Worm (Caenorhabditis elegans): Measurements from ENCODE around the gene npr-8.

npr-8 gene

ce11 chrX:7415420-7415819 lies 38.3 kb downstream of the npr-8 start, which contains the start of gene C10A4.7:
Gene C10A4.7, minus strand, starts transcription at chrX:7415520.
- TF ChIP-seq fkh-2 (tag; optimal IDR thresholded peaks at IDR 0.05) = no peak
- no peak for TF ChIP-seq R02D3.7 (tag; optimal IDR thresholded peaks at IDR 0.05)
- TF ChIP-seq fkh-10 (GFP tag; optimal IDR thresholded peaks at IDR 0.05) = no peak
- TF ChIP-seq snpc-4 (tag; optimal IDR thresholded peaks at IDR 0.05) = no peak
- no peak for TF ChIP-seq lsy-12 (tag; optimal IDR thresholded peaks at IDR 0.05)
- no peak for TF ChIP-seq zag-1 (tag; optimal IDR thresholded peaks at IDR 0.05)

ce11 chrX:7416082-7416481 lies 39.0 kb downstream of the npr-8 start, which contains the start of gene C10A4.1:
Gene C10A4.1, plus strand, starts transcription at chrX:7416382.
- no peak for TF ChIP-seq mml-1 (tag; optimal IDR thresholded peaks at IDR 0.05)
- TF ChIP-seq nhr-25 (tag; optimal IDR thresholded peaks at IDR 0.05) = no peak
- TF ChIP-seq ZK546.5 (tag; optimal IDR thresholded peaks at IDR 0.05) = no peak
- no peak for TF ChIP-seq egl-5 (tag; optimal IDR thresholded peaks at IDR 0.05)
- TF ChIP-seq lin-39 (tag; optimal IDR thresholded peaks at IDR 0.05) = no peak
- no peak for TF ChIP-seq elt-1 (tag; optimal IDR thresholded peaks at IDR 0.05)

ce11 chrX:7420571-7420970 lies 43.5 kb downstream of the npr-8 start, which contains the start of gene C10A4.9:
Gene C10A4.9, plus strand, starts transcription at chrX:7420871.
- TF ChIP-seq egl-5 (tag; optimal IDR thresholded peaks at IDR 0.05) (no peak), nfya-1 (tag; optimal IDR thresholded peaks at IDR 0.05; ENCODE audit: insufficient read depth) (no peak), mdl-1 (tag; optimal IDR thresholded peaks at IDR 0.05) (no peak), pha-4 (tag; optimal IDR thresholded peaks at IDR 0.05) (no peak), lin-39 (tag; optimal IDR thresholded peaks at IDR 0.05) (no peak), ZK546.5 (tag; optimal IDR thresholded peaks at IDR 0.05) (no peak), fkh-10 (GFP tag; optimal IDR thresholded peaks at IDR 0.05) (no peak), ama-1 (optimal IDR thresholded peaks at IDR 0.05) (no peak), ceh-82 (tag; optimal IDR thresholded peaks at IDR 0.05) (no peak), aly-2 (tag; optimal IDR thresholded peaks at IDR 0.05) (no peak), nhr-23 (tag; optimal IDR thresholded peaks at IDR 0.05) (no peak), nhr-67 (tag; optimal IDR thresholded peaks at IDR 0.05) (no peak), nhr-43 (tag; optimal IDR thresholded peaks at IDR 0.05; ENCODE audit: poor library complexity, severe bottlenecking) (no peak), nhr-11 (tag; optimal IDR thresholded peaks at IDR 0.05) (no peak), nhr-76 (tag; optimal IDR thresholded peaks at IDR 0.05) (no peak), ztf-11 (tag; optimal IDR thresholded peaks at IDR 0.05) (no peak), fkh-2 (tag; optimal IDR thresholded peaks at IDR 0.05) (no peak), hmg-11 (tag; optimal IDR thresholded peaks at IDR 0.05) (no peak), unc-62 (GFP tag; optimal IDR thresholded peaks at IDR 0.05) (no peak), daf-12 (tag; optimal IDR thresholded peaks at IDR 0.05) (no peak)

DNA sequence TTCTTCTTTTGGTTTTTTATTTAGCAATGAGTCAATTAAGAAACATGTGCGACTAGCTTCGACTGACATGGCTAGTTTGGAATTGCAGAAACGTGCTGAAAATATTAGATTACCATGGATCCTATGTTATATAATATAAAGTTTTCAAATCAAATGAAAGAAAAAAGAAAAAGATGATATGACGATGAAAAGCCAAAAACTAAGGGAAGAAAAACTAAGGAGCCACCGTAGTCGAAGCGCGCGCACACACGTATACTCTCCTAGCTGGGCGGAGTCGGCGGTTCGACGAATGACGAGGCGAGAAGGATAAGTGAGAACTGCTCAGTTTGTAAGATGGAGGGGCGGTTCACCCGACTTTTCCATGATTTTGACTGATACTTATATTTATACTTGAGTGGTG lies 47.7 kb downstream of the npr-8 start, which contains the start of gene mnm-2:
Gene mnm-2, minus strand, starts transcription at position 101 of the 400 bp plus-strand sequence.
- no peak for TF ChIP-seq mml-1 (tag; optimal IDR thresholded peaks at IDR 0.05)
- no peak for TF ChIP-seq eor-1 (tag; optimal IDR thresholded peaks at IDR 0.05)
- no peak for TF ChIP-seq fos-1 (tag; optimal IDR thresholded peaks at IDR 0.05)
- TF ChIP-seq mdl-1 (tag; optimal IDR thresholded peaks at IDR 0.05) = no peak
- no peak for TF ChIP-seq nhr-237 (tag; optimal IDR thresholded peaks at IDR 0.05)
- no peak for TF ChIP-seq R02D3.7 (tag; optimal IDR thresholded peaks at IDR 0.05)
- TF ChIP-seq nhr-28 (tag; optimal IDR thresholded peaks at IDR 0.05) = no peak
- TF ChIP-seq unc-39 (tag; optimal IDR thresholded peaks at IDR 0.05) = no peak

DNA sequence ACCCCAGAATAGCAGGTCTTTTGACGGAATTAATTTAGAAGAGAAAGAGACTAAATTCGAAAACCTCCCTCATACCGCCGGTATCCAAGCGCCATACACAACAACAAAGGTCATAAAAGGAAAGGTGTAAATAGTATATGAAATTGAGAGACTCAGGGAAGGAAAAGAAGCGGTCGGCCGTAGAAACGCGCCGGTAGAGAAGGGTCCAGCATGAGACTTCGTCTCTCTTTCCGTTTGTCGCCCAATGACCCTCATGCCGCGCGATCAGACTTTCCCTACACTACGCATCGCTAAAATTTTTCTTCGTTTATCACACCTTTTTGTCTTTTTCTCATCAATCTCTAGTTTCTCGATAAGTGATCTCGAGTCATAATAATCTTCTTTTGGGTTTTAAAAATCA lies 53.4 kb downstream of the npr-8 start:
- peak; percentile 20 for TF ChIP-seq nhr-23 (tag; optimal IDR thresholded peaks at IDR 0.05)
- peak; percentile 54 for TF ChIP-seq nhr-25 (tag; optimal IDR thresholded peaks at IDR 0.05)
- no peak for TF ChIP-seq fos-1 (tag; optimal IDR thresholded peaks at IDR 0.05)
- peak; percentile 31 for TF ChIP-seq hmg-11 (tag; optimal IDR thresholded peaks at IDR 0.05)

DNA sequence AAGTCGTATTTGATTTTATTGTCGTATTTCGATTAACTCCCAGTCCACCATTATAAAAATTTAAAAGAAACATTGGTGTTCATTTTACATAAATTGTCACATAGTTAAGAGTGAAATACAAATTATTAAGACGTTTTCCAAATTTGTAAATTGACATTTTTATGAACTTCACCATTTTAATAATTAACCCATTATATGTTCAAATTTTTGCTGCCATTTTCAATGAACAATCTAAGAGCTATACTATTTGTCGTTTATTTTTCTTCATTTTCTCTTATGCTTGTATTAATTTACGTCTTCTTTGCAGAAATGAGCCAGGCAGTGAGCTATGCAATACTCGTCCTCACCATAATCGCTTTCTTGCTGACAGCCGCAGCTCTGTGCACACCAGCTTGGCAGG lies 54.1 kb downstream of the npr-8 start, which contains the start of gene clc-2:
Gene clc-2, plus strand, starts transcription at position 301 of the 400 bp plus-strand sequence.
- TF ChIP-seq ztf-4 (tag; optimal IDR thresholded peaks at IDR 0.05) (no peak), nhr-11 (tag; optimal IDR thresholded peaks at IDR 0.05) (no peak), jun-1 (tag; optimal IDR thresholded peaks at IDR 0.05) (no peak), sea-2 (GFP tag; optimal IDR thresholded peaks at IDR 0.05) (no peak), lsy-12 (tag; optimal IDR thresholded peaks at IDR 0.05) (no peak), eor-1 (tag; optimal IDR thresholded peaks at IDR 0.05) (no peak), egl-27 (tag; optimal IDR thresholded peaks at IDR 0.05) (no peak), ztf-11 (tag; optimal IDR thresholded peaks at IDR 0.05) (no peak), ama-1 (optimal IDR thresholded peaks at IDR 0.05) (no peak), elt-2 (tag; optimal IDR thresholded peaks at IDR 0.05) (no peak), nhr-237 (tag; optimal IDR thresholded peaks at IDR 0.05) (no peak), unc-62 (GFP tag; optimal IDR thresholded peaks at IDR 0.05) (no peak), nhr-67 (tag; optimal IDR thresholded peaks at IDR 0.05) (no peak), nhr-43 (tag; optimal IDR thresholded peaks at IDR 0.05; ENCODE audit: poor library complexity, severe bottlenecking) (no peak), mdl-1 (tag; optimal IDR thresholded peaks at IDR 0.05) (no peak), hmg-11 (tag; optimal IDR thresholded peaks at IDR 0.05) (no peak), pqm-1 (tag; optimal IDR thresholded peaks at IDR 0.05) (no peak), ceh-9 (tag; optimal IDR thresholded peaks at IDR 0.05) (no peak)
